Fruit fly (Drosophila melanogaster) whole organism: Measurements from ENCODE around the gene CG10357.

Experiments
- CG8478 ChIP-seq: fragments of >200 bp; optimal IDR thresholded peaks from 2 replicates; lab custom pipeline; 2018; ENCODE audit warnings: inconsistent platforms
- psq ChIP-seq: fragments of >200 bp; optimal IDR thresholded peaks from 2 replicates; lab custom pipeline; 2017
- usp ChIP-seq: fragments of >200 bp; optimal IDR thresholded peaks from 2 replicates; lab custom pipeline; 2017; ENCODE audit warnings: missing biosample characterization, missing genetic modification characterization, mixed read lengths

DNA sequence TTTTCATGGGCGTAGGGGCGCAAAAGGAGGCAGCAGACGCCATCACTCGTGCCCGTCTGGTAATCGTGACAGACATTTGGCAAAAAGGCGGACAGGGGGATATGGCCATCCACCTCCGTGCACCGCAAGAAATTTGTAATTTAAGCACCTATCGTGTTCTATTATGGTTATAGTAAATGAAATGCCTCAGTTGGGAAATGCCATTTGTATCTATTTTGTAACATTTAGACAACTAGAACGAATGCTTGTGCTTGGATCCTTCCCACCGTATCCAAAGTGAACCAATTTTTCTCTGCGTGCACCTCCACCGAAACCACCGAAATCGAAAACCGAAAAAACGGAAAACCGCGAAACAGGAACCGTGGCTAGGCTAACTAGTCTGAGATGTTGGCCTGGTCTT is 41.7 kb downstream of the CG10357 start:
- TF ChIP-seq psq (lab: Kevin White, UChicago) (no peak), CG8478 (no peak), usp (GFP tag; lab: Kevin White, UChicago) (no peak)
